Worm (Caenorhabditis elegans) whole organism, young adult: ENCODE measurements around the gene cec-5.

Experiments used
- D2030.7 ChIP-seq: fragments of 200-800 bp; sonication (Bioruptor generic); IDR thresholded peaks from 2 replicates; pipeline ENCODE4 v1.3.6; 2022; ENCODE audit warnings: missing genetic modification reagents, missing genetic modification characterization, missing compliant biosample characterization
- F57A8.1 ChIP-seq: fragments of 200-800 bp; sonication (Bioruptor generic); optimal IDR thresholded peaks from 2 replicates; lab custom pipeline; 2018; ENCODE audit warnings: mild to moderate bottlenecking, missing genetic modification characterization, moderate library complexity, missing compliant biosample characterization
- ama-1 ChIP-seq, 3 experiments: fragments of 150-350 bp in 1 of 3; sonication (generic microtip) in 2 of 3; optimal IDR thresholded peaks; 2 replicates each; lab custom pipeline; 2014 to 2018; ENCODE audit warnings: missing biosample characterization in 2 of 3, missing genetic modification characterization in 2 of 3, missing genetic modification reagents in 2 of 3
- attf-3 ChIP-seq: fragments of 200-800 bp; sonication (Bioruptor generic); conservative IDR thresholded peaks from 2 replicates; pipeline ENCODE4 v1.3.6; 2022; ENCODE audit warnings: missing genetic modification reagents, missing genetic modification characterization, missing compliant biosample characterization
- bed-2 ChIP-seq: fragments of 200-800 bp; sonication (Bioruptor generic); IDR thresholded peaks from 2 replicates; pipeline ENCODE4 v1.3.6; 2022; ENCODE audit warnings: missing genetic modification reagents, missing genetic modification characterization, missing compliant biosample characterization
- dox-1 ChIP-seq: fragments of 200-800 bp; sonication (Bioruptor generic); IDR thresholded peaks from 2 replicates; pipeline ENCODE4 v1.3.6; 2022; ENCODE audit warnings: missing genetic modification reagents, missing genetic modification characterization, missing compliant biosample characterization
- efl-1 ChIP-seq: fragments of 150-350 bp; optimal IDR thresholded peaks from 2 replicates; lab custom pipeline; 2014; ENCODE audit warnings: missing biosample characterization, missing genetic modification reagents, missing genetic modification characterization
- lag-1 ChIP-seq: fragments of 200-800 bp; sonication (Bioruptor generic); IDR thresholded peaks from 2 replicates; pipeline ENCODE4 v1.3.6; 2022; ENCODE audit warnings: missing genetic modification reagents, missing genetic modification characterization, missing compliant biosample characterization
- nfyb-1 ChIP-seq: fragments of 200-800 bp; sonication (Bioruptor generic); IDR thresholded peaks from 2 replicates; pipeline ENCODE4 v1.3.6; 2022; ENCODE audit warnings: missing genetic modification reagents, missing genetic modification characterization, missing compliant biosample characterization
- nhr-90 ChIP-seq: sonication (generic microtip); optimal IDR thresholded peaks from 2 replicates; lab custom pipeline; 2016; ENCODE audit warnings: missing genotype, mild to moderate bottlenecking, missing genetic modification characterization, missing compliant biosample characterization
- snpc-1.1 ChIP-seq: sonication (generic microtip); optimal IDR thresholded peaks from 2 replicates; lab custom pipeline; 2017; ENCODE audit warnings: missing genetic modification characterization, mild to moderate bottlenecking, missing compliant biosample characterization, antibody characterized with exemption, moderate library complexity, missing genotype, missing genetic modification reagents; ENCODE audit not compliant: insufficient read depth
- unc-130 ChIP-seq: sonication (generic microtip); optimal IDR thresholded peaks from 2 replicates; lab custom pipeline; 2016; ENCODE audit warnings: missing genetic modification reagents, missing genetic modification characterization, missing compliant biosample characterization
- unc-62 ChIP-seq: fragments of 150-350 bp; optimal IDR thresholded peaks from 2 replicates; lab custom pipeline; 2014; ENCODE audit warnings: missing biosample characterization, missing genetic modification reagents, missing genetic modification characterization

DNA sequence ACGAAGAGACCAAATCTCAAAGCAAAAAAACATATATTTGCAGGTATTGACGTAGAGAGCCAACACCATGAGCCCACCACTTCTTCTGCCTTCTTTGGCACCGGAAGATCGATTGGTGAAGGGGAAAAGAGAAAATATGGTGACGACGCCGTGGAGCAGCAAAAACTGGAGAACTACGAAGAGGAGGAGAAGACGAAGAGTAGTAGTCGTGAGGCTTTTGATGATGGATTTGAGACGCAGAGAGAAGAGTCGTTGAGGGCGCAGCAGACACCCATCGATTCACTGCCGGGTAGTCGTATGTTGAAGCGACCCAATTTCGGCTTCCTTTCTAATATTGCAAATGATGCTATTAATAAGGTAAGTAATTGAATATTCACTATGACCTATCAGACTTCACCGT, 31.5 kb upstream of the cec-5 start:
- TF ChIP-seq ama-1 (optimal IDR thresholded peaks at IDR 0.05; lab: Kevin White, UChicago) (no peak), ama-1 (GFP tag; optimal IDR thresholded peaks at IDR 0.05; lab: Kevin White, UChicago) (no peak), dox-1 (GFP tag; lab: Robert Waterston, UW) (no peak), unc-62 (no peak), lag-1 (no peak), nhr-90 (tag; lab: Kevin White, UChicago) (no peak), unc-130 (GFP tag; lab: Kevin White, UChicago) (no peak), F57A8.1 (GFP tag; lab: Kevin White, UChicago) (no peak), nfyb-1 (no peak), snpc-1.1 (no peak), efl-1 (GFP tag; lab: Kevin White, UChicago) (no peak), bed-2 (no peak), D2030.7 (no peak), attf-3 (no peak)
